Worm (Caenorhabditis elegans) whole organism, mixed stage, embryonic: ENCODE data around the gene mup-2.

Source experiments
- blmp-1 ChIP-seq: fragments of 150-350 bp; optimal IDR thresholded peaks from 2 replicates; lab custom pipeline; 2014; ENCODE audit warnings: missing biosample characterization, missing genetic modification characterization
- ceh-39 ChIP-seq: fragments of 150-350 bp; optimal IDR thresholded peaks from 2 replicates; lab custom pipeline; 2014; ENCODE audit warnings: missing biosample characterization, missing genetic modification characterization
- ceh-43 ChIP-seq: fragments of 200-800 bp; sonication (Bioruptor generic); optimal IDR thresholded peaks from 2 replicates; lab custom pipeline; 2018; ENCODE audit warnings: mild to moderate bottlenecking, missing genetic modification characterization, moderate library complexity, missing compliant biosample characterization
- ceh-83 ChIP-seq: fragments of 200-800 bp; sonication (Bioruptor generic); optimal IDR thresholded peaks from 2 replicates; lab custom pipeline; 2018; ENCODE audit warnings: mild to moderate bottlenecking, missing genetic modification characterization, missing compliant biosample characterization
- ces-1 ChIP-seq: fragments of 150-350 bp; optimal IDR thresholded peaks from 2 replicates; lab custom pipeline; 2014; ENCODE audit warnings: missing biosample characterization, missing genetic modification reagents, missing genetic modification characterization
- cnd-1 ChIP-seq: fragments of 200-800 bp; sonication (Bioruptor generic); optimal IDR thresholded peaks from 2 replicates; lab custom pipeline; 2018; ENCODE audit warnings: mild to moderate bottlenecking, missing genetic modification characterization, missing compliant biosample characterization
- drap-1 ChIP-seq: fragments of 200-800 bp; sonication (Bioruptor generic); optimal IDR thresholded peaks from 3 replicates; lab custom pipeline; 2018; ENCODE audit warnings: mild to moderate bottlenecking, missing genetic modification characterization, missing compliant biosample characterization
- elt-1 ChIP-seq: sonication (generic microtip); optimal IDR thresholded peaks from 2 replicates; lab custom pipeline; 2017; ENCODE audit warnings: missing genetic modification characterization, mild to moderate bottlenecking, missing compliant biosample characterization, antibody characterized with exemption, moderate library complexity, borderline replicate concordance; ENCODE audit not compliant: insufficient read depth
- elt-3 ChIP-seq: fragments of 150-350 bp; optimal IDR thresholded peaks from 2 replicates; lab custom pipeline; 2014; ENCODE audit warnings: missing biosample characterization, missing genetic modification characterization
- flh-1 ChIP-seq: fragments of 200-800 bp; sonication (Bioruptor generic); optimal IDR thresholded peaks from 2 replicates; lab custom pipeline; 2018; ENCODE audit warnings: mild to moderate bottlenecking, missing genetic modification characterization, moderate library complexity, missing compliant biosample characterization
- ham-2 ChIP-seq: fragments of 200-800 bp; sonication (Bioruptor generic); optimal IDR thresholded peaks from 2 replicates; lab custom pipeline; 2018; ENCODE audit warnings: mild to moderate bottlenecking, missing genetic modification characterization, missing compliant biosample characterization
- hlh-1 ChIP-seq: fragments of 150-350 bp; optimal IDR thresholded peaks from 2 replicates; lab custom pipeline; 2014; ENCODE audit warnings: missing biosample characterization, missing genetic modification reagents, missing genetic modification characterization
- lin-13 ChIP-seq: fragments of 150-350 bp; optimal IDR thresholded peaks from 2 replicates; lab custom pipeline; 2014; ENCODE audit warnings: missing biosample characterization, missing genetic modification characterization
- lin-32 ChIP-seq: fragments of 200-800 bp; sonication (Bioruptor generic); optimal IDR thresholded peaks from 2 replicates; lab custom pipeline; 2018; ENCODE audit warnings: mild to moderate bottlenecking, missing genetic modification characterization, missing compliant biosample characterization
- lsy-2 ChIP-seq: fragments of 150-350 bp; optimal IDR thresholded peaks from 2 replicates; lab custom pipeline; 2014; ENCODE audit warnings: missing biosample characterization, missing genetic modification characterization
- mab-5 ChIP-seq: fragments of 150-350 bp; optimal IDR thresholded peaks from 2 replicates; lab custom pipeline; 2014; ENCODE audit warnings: missing biosample characterization, missing genetic modification characterization
- mep-1 ChIP-seq: fragments of 150-350 bp; optimal IDR thresholded peaks from 2 replicates; lab custom pipeline; 2017; ENCODE audit warnings: missing biosample characterization, missing genetic modification reagents, missing genetic modification characterization, inconsistent platforms
- mls-2 ChIP-seq: sonication (generic microtip); optimal IDR thresholded peaks from 2 replicates; lab custom pipeline; 2016; ENCODE audit warnings: mild to moderate bottlenecking, missing genetic modification characterization, moderate library complexity, missing compliant biosample characterization
- nhr-12 ChIP-seq: fragments of 150-350 bp; optimal IDR thresholded peaks from 2 replicates; lab custom pipeline; 2014; ENCODE audit warnings: missing biosample characterization, missing genetic modification characterization
- nhr-237 ChIP-seq: fragments of 150-350 bp; optimal IDR thresholded peaks from 2 replicates; lab custom pipeline; 2014; ENCODE audit warnings: missing biosample characterization, missing genetic modification characterization
- nhr-28 ChIP-seq: fragments of 150-350 bp; optimal IDR thresholded peaks from 2 replicates; lab custom pipeline; 2014; ENCODE audit warnings: missing biosample characterization, missing genetic modification characterization
- nhr-76 ChIP-seq: sonication (generic microtip); optimal IDR thresholded peaks from 2 replicates; lab custom pipeline; 2017; ENCODE audit warnings: missing biosample characterization, missing genetic modification characterization
- pha-4 ChIP-seq: fragments of 150-350 bp; optimal IDR thresholded peaks from 2 replicates; lab custom pipeline; 2018; ENCODE audit warnings: missing biosample characterization, missing genetic modification reagents, missing genetic modification characterization
- sem-2 ChIP-seq: fragments of 200-800 bp; sonication (Bioruptor generic); optimal IDR thresholded peaks from 2 replicates; lab custom pipeline; 2018; ENCODE audit warnings: mild to moderate bottlenecking, missing genetic modification characterization, missing compliant biosample characterization
- sptf-1 ChIP-seq: sonication (generic microtip); optimal IDR thresholded peaks from 2 replicates; lab custom pipeline; 2017; ENCODE audit warnings: mild to moderate bottlenecking, missing genetic modification characterization, moderate library complexity, missing compliant biosample characterization
- tbx-8 ChIP-seq: fragments of 200-800 bp; sonication (Bioruptor generic); optimal IDR thresholded peaks from 2 replicates; lab custom pipeline; 2018; ENCODE audit warnings: mild to moderate bottlenecking, missing genetic modification characterization, moderate library complexity, missing compliant biosample characterization
- unc-120 ChIP-seq: sonication (generic microtip); optimal IDR thresholded peaks from 2 replicates; lab custom pipeline; 2017; ENCODE audit warnings: missing genetic modification characterization, missing compliant biosample characterization; ENCODE audit not compliant: poor library complexity, severe bottlenecking
- unc-39 ChIP-seq: fragments of 150-350 bp; optimal IDR thresholded peaks from 2 replicates; lab custom pipeline; 2014; ENCODE audit warnings: missing biosample characterization, missing genetic modification characterization
- unc-62 ChIP-seq: fragments of 150-350 bp; optimal IDR thresholded peaks from 2 replicates; lab custom pipeline; 2014; ENCODE audit warnings: missing biosample characterization, missing genetic modification reagents, missing genetic modification characterization
- zip-8 ChIP-seq: fragments of 150-350 bp; optimal IDR thresholded peaks from 2 replicates; lab custom pipeline; 2014; ENCODE audit warnings: missing biosample characterization, missing genetic modification characterization
- ztf-11 ChIP-seq: fragments of 150-350 bp; optimal IDR thresholded peaks from 2 replicates; lab custom pipeline; 2014; ENCODE audit warnings: missing biosample characterization, missing genetic modification characterization

Gene mup-2

DNA sequence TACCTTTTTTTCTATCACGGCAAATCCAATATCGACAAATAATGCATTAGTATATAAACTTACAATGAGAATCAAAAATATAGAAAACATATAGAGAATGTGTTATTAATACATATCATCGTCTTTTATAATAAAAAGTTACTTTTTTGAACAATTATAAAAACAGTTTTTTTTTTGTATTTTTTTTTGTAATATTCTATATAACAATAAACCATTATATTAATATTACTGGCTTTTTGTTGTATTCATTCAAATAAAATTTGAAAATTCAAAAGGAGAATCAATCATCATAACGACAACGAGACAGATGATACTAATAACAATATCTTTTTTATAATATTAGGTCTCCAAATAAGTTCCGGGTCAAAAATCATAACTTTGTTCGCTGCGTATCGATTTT lies 27.5 kb upstream of the mup-2 start, which contains the start of gene K10C2.8:
Gene K10C2.8, minus strand, starts transcription at position 101 of the 400 bp plus-strand sequence.
- no peak for TF ChIP-seq cnd-1 (tag; lab: Kevin White, UChicago)
- no peak for TF ChIP-seq lin-13 (tag; lab: Kevin White, UChicago)
- TF ChIP-seq nhr-76 (tag; lab: Kevin White, UChicago): no peak
- TF ChIP-seq mab-5 (tag; lab: Kevin White, UChicago): no peak
- no peak for TF ChIP-seq ceh-39 (tag; lab: Kevin White, UChicago)
- no peak for TF ChIP-seq sptf-1 (tag; lab: Kevin White, UChicago)

- TF ChIP-seq mep-1 (tag; lab: Kevin White, UChicago): no peak
- no peak for TF ChIP-seq nhr-12 (tag; lab: Kevin White, UChicago)
- no peak for TF ChIP-seq mab-5 (tag; lab: Kevin White, UChicago)
These were observed 25.8 kb upstream of the mup-2 start for ce11 chrX:6435812-6436211.

ce11 chrX:6433688-6434087 lies 23.7 kb upstream of the mup-2 start, which contains the start of gene K10C2.2:
TSS of gene K10C2.2 (minus strand) at chrX:6433788.
- no peak for TF ChIP-seq unc-120 (tag; lab: Kevin White, UChicago)

DNA sequence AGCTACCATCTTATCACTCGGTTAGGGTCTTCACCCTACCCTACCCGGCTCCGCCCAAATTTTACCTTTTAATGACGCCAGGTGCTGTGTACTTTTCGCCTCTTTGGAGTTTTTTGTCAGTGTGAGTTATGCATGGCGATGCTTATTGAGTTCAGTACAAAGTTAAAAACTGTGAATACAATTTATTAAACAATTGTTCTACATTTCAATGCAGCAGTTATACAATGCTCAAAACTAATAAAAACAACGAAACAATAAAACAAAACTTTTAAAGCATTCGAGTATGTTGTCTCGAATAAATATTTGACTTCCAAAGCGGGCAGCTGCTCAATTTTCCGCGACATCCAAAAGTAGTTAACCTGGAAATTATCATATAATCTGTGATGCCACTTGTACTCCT lies 20.5 kb upstream of the mup-2 start, which contains the start of gene ctsa-2:
Gene ctsa-2, minus strand, starts transcription at position 101 of the 400 bp plus-strand sequence.
- TF ChIP-seq blmp-1 (no peak), sptf-1 (tag; lab: Kevin White, UChicago) (no peak), pha-4 (tag; lab: Kevin White, UChicago) (no peak), ces-1 (GFP tag; lab: Kevin White, UChicago) (no peak), mab-5 (tag; lab: Kevin White, UChicago) (no peak), hlh-1 (tag; lab: Kevin White, UChicago) (no peak), elt-1 (tag; lab: Kevin White, UChicago) (no peak), elt-3 (tag; lab: Kevin White, UChicago) (no peak), ceh-43 (GFP tag; lab: Kevin White, UChicago) (no peak), ceh-83 (GFP tag; lab: Kevin White, UChicago) (no peak), nhr-12 (tag; lab: Kevin White, UChicago) (no peak), unc-39 (tag; lab: Kevin White, UChicago) (no peak), flh-1 (no peak), zip-8 (tag; lab: Kevin White, UChicago) (no peak), sem-2 (no peak), tbx-8 (no peak), nhr-237 (tag; lab: Kevin White, UChicago) (no peak), drap-1 (GFP tag; lab: Kevin White, UChicago) (no peak)

DNA sequence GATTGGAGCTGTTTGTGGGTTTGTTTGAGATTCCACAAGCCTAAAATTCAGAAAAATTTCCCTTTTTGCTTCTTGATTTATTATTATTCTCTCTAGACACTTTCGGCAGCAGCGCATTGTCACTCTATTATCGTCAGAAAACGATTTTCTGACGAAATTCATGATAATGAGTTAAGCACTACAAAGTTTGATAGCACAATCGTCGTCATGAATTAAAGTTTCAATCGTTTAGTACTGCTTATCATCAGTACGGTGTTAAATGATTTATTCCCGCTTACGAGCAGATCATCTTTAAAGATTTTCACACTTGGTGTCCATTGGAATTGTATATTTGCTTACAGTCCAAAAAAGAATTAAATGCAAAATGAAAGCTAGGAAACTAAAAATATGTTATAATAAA lies 19.5 kb upstream of the mup-2 start:
- TF ChIP-seq sem-2: no peak
- no peak for TF ChIP-seq unc-62 (GFP tag; lab: Kevin White, UChicago)

- TF ChIP-seq cnd-1 (tag; lab: Kevin White, UChicago) (no peak), lin-32 (GFP tag; lab: Kevin White, UChicago) (no peak), ceh-39 (tag; lab: Kevin White, UChicago) (no peak)
- TF ChIP-seq, all 35 proteins: peak for 0
These were observed 17.1 kb upstream of the mup-2 start for ce11 chrX:6427147-6427546.

DNA sequence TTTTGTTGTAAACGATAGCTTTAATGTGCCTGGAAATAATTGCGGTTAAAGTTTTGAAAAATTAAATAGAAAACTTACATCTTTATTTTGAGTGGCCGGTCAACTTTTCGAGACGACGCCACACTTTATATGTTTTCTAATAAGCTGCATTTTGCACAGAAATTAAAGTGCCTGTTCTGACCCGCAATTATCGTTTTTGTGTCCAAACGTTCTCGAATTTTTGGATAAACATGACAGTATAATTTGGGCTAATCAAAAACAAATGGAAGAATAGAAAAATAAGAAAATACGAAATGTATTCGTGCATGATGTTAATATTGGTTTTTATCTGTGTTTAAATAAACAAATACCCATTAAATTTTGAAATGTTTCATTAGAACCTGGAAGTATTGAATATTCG lies 10.7 kb upstream of the mup-2 start, which contains the start of gene K10C2.12:
Gene K10C2.12, minus strand, starts transcription at position 101 of the 400 bp plus-strand sequence.
- no peak for TF ChIP-seq ceh-83 (GFP tag; lab: Kevin White, UChicago)
- TF ChIP-seq ceh-43 (GFP tag; lab: Kevin White, UChicago): no peak
- no peak for TF ChIP-seq ham-2 (GFP tag; lab: Kevin White, UChicago)
- TF ChIP-seq nhr-237 (tag; lab: Kevin White, UChicago): no peak
- no peak for TF ChIP-seq ztf-11 (tag; lab: Kevin White, UChicago)
- TF ChIP-seq lsy-2: no peak
- no peak for TF ChIP-seq nhr-28 (tag; lab: Kevin White, UChicago)
- TF ChIP-seq mab-5 (tag; lab: Kevin White, UChicago): no peak
- TF ChIP-seq elt-3 (tag; lab: Kevin White, UChicago): no peak
- no peak for TF ChIP-seq zip-8 (tag; lab: Kevin White, UChicago)
- TF ChIP-seq mls-2: no peak
- no peak for TF ChIP-seq nhr-12 (tag; lab: Kevin White, UChicago)
- TF ChIP-seq ces-1 (GFP tag; lab: Kevin White, UChicago): no peak
